Worm (Caenorhabditis elegans) whole organism, young adult: ENCODE measurements around the gene algn-8.

Source experiments
- B0336.3 ChIP-seq: fragments of 200-800 bp; sonication (Bioruptor generic); IDR thresholded peaks from 2 replicates; pipeline ENCODE4 v1.3.6; 2022; ENCODE audit warnings: missing genetic modification characterization, missing compliant biosample characterization
- egl-18 ChIP-seq: fragments of 200-800 bp; sonication (Bioruptor generic); IDR thresholded peaks from 2 replicates; pipeline ENCODE4 v1.3.6; 2022; ENCODE audit warnings: missing genetic modification reagents, missing genetic modification characterization, missing compliant biosample characterization
- sea-2 ChIP-seq: fragments of 200-800 bp; sonication (Bioruptor generic); IDR thresholded peaks from 2 replicates; pipeline ENCODE4 v1.3.6; 2022; ENCODE audit warnings: missing genetic modification characterization, missing compliant biosample characterization
- unc-130 ChIP-seq: sonication (generic microtip); optimal IDR thresholded peaks from 2 replicates; lab custom pipeline; 2016; ENCODE audit warnings: missing genetic modification reagents, missing genetic modification characterization, missing compliant biosample characterization

- TF ChIP-seq egl-18 (GFP tag; lab: Robert Waterston, UW): no peak
- no peak for TF ChIP-seq unc-130
- TF ChIP-seq sea-2 (GFP tag; lab: Robert Waterston, UW): no peak
- TF ChIP-seq B0336.3 (GFP tag; lab: Robert Waterston, UW): no peak
Observed at ce11 chrII:9871061-9871460, 15.2 kb downstream of the algn-8 start, which contains the start of gene chil-7.
